Fruit fly (Drosophila melanogaster) whole organism, embryonic: Measurements from ENCODE around the gene CG15602.

Experiments
- Blimp-1 ChIP-seq: fragments of 200-800 bp; sonication (Bioruptor generic); optimal IDR thresholded peaks from 3 replicates; lab custom pipeline; 2018; ENCODE audit warnings: missing biosample characterization, missing genetic modification characterization, mild to moderate bottlenecking, moderate library complexity, missing genetic modification reagents
- Bteb2 ChIP-seq: fragments of 200-800 bp; sonication (Bioruptor generic); optimal IDR thresholded peaks from 2 replicates; lab custom pipeline; 2016; ENCODE audit warnings: missing biosample characterization, missing genetic modification characterization
- CG10321 ChIP-seq: fragments of 200-800 bp; sonication (Bioruptor generic); IDR thresholded peaks from 2 replicates; pipeline ENCODE4 v1.3.6; 2022; ENCODE audit warnings: missing biosample characterization, missing genetic modification characterization
- CG10462 ChIP-seq: fragments of 200-800 bp; sonication (Bioruptor generic); optimal IDR thresholded peaks from 2 replicates; lab custom pipeline; 2016; ENCODE audit warnings: missing biosample characterization, missing genetic modification characterization
- CG11247 ChIP-seq: fragments of 200-800 bp; sonication (Bioruptor generic); IDR thresholded peaks from 2 replicates; pipeline ENCODE4 v1.3.6; 2022; ENCODE audit warnings: missing biosample characterization, missing genetic modification characterization
- CG12155 ChIP-seq: fragments of 200-800 bp; sonication (Bioruptor generic); optimal IDR thresholded peaks from 3 replicates; lab custom pipeline; 2016; ENCODE audit warnings: missing biosample characterization, missing genetic modification characterization
- CG1602 ChIP-seq: fragments of 200-800 bp; sonication (Bioruptor generic); optimal IDR thresholded peaks from 3 replicates; lab custom pipeline; 2016; ENCODE audit warnings: missing biosample characterization, missing genetic modification characterization
- CG2712 ChIP-seq: fragments of 200-800 bp; optimal IDR thresholded peaks from 3 replicates; lab custom pipeline; 2019; ENCODE audit warnings: missing biosample characterization, mild to moderate bottlenecking, missing genetic modification characterization, moderate library complexity
- CG34422 ChIP-seq: fragments of 200-800 bp; sonication (Bioruptor generic); IDR thresholded peaks from 3 replicates; pipeline ENCODE4 v1.3.6; 2022; ENCODE audit warnings: missing biosample characterization, missing genetic modification characterization
- CG42726 ChIP-seq: fragments of 200-800 bp; sonication (Bioruptor generic); IDR thresholded peaks from 2 replicates; pipeline ENCODE4 v1.3.6; 2022; ENCODE audit warnings: missing biosample characterization, missing genetic modification characterization; ENCODE audit not compliant: partially characterized antibody
- CG4282 ChIP-seq: fragments of 200-800 bp; sonication (Bioruptor generic); optimal IDR thresholded peaks from 2 replicates; lab custom pipeline; 2016; ENCODE audit warnings: missing biosample characterization, missing genetic modification characterization
- CG5245 ChIP-seq: fragments of 200-800 bp; sonication (Bioruptor generic); optimal IDR thresholded peaks from 3 replicates; lab custom pipeline; 2016; ENCODE audit warnings: missing biosample characterization, missing genetic modification characterization
- CG6254 ChIP-seq: fragments of 200-800 bp; sonication (Bioruptor generic); optimal IDR thresholded peaks from 3 replicates; lab custom pipeline; 2017; ENCODE audit warnings: mild to moderate bottlenecking, missing biosample characterization, missing genetic modification reagents, missing genetic modification characterization
- CG6683 ChIP-seq: fragments of 200-800 bp; sonication (Bioruptor generic); optimal IDR thresholded peaks from 2 replicates; lab custom pipeline; 2017; ENCODE audit warnings: missing biosample characterization, mild to moderate bottlenecking, missing genetic modification characterization, missing genetic modification reagents
- CG6791 ChIP-seq: fragments of 200-800 bp; sonication (Bioruptor generic); IDR thresholded peaks from 3 replicates; pipeline ENCODE4 v1.3.6; 2022; ENCODE audit warnings: missing biosample characterization, missing genetic modification characterization; ENCODE audit not compliant: partially characterized antibody
- CG7372 ChIP-seq: fragments of 200-800 bp; sonication (Bioruptor generic); IDR thresholded peaks from 2 replicates; pipeline ENCODE4 v1.3.6; 2022; ENCODE audit warnings: missing biosample characterization, missing genetic modification characterization
- CG7963 ChIP-seq: fragments of 200-800 bp; sonication (Bioruptor generic); IDR thresholded peaks from 3 replicates; pipeline ENCODE4 v1.3.6; 2022; ENCODE audit warnings: missing biosample characterization, missing genetic modification characterization; ENCODE audit not compliant: partially characterized antibody
- CG8478 ChIP-seq: fragments of >200 bp; optimal IDR thresholded peaks from 2 replicates; lab custom pipeline; 2018
- CG8924 ChIP-seq: fragments of 200-800 bp; optimal IDR thresholded peaks from 3 replicates; lab custom pipeline; 2019; ENCODE audit warnings: missing biosample characterization, mild to moderate bottlenecking, missing genetic modification characterization, moderate library complexity
- CG9609 ChIP-seq: fragments of 200-800 bp; sonication (Bioruptor generic); optimal IDR thresholded peaks from 3 replicates; lab custom pipeline; 2016; ENCODE audit warnings: missing biosample characterization, missing genetic modification characterization
- CTCF ChIP-seq: fragments of 200-800 bp; sonication (Bioruptor generic); optimal IDR thresholded peaks from 2 replicates; lab custom pipeline; 2017; ENCODE audit warnings: missing biosample characterization, mild to moderate bottlenecking, missing genetic modification characterization, moderate library complexity
- D19B ChIP-seq: fragments of 200-800 bp; sonication (Bioruptor generic); optimal IDR thresholded peaks from 2 replicates; lab custom pipeline; 2017; ENCODE audit warnings: missing biosample characterization, mild to moderate bottlenecking, missing genetic modification characterization
- Doc2 ChIP-seq: fragments of 200-800 bp; sonication (Bioruptor generic); IDR thresholded peaks from 2 replicates; pipeline ENCODE4 v1.3.6; 2022; ENCODE audit warnings: missing biosample characterization, missing genetic modification characterization
- E2f1 ChIP-seq: fragments of 200-800 bp; sonication (Bioruptor generic); IDR thresholded peaks from 2 replicates; pipeline ENCODE4 v1.3.6; 2022; ENCODE audit warnings: missing biosample characterization, missing genetic modification characterization
- Ets97D ChIP-seq: fragments of 200-800 bp; sonication (Bioruptor generic); optimal IDR thresholded peaks from 3 replicates; lab custom pipeline; 2016; ENCODE audit warnings: missing biosample characterization, missing genetic modification characterization
- Fer2 ChIP-seq: fragments of 200-800 bp; sonication (Bioruptor generic); optimal IDR thresholded peaks from 2 replicates; lab custom pipeline; 2018; ENCODE audit warnings: missing biosample characterization, mild to moderate bottlenecking, missing genetic modification characterization, moderate library complexity
- Gsc ChIP-seq: fragments of 200-800 bp; sonication (Bioruptor generic); IDR thresholded peaks from 2 replicates; pipeline ENCODE4 v1.3.6; 2022; ENCODE audit warnings: missing biosample characterization, missing genetic modification characterization
- Hey ChIP-seq: fragments of 200-800 bp; sonication (Bioruptor generic); optimal IDR thresholded peaks from 3 replicates; lab custom pipeline; 2018; ENCODE audit warnings: missing biosample characterization, mild to moderate bottlenecking, missing genetic modification characterization
- Jarid2 ChIP-seq: fragments of 200-800 bp; sonication (Bioruptor generic); optimal IDR thresholded peaks from 3 replicates; lab custom pipeline; 2017; ENCODE audit warnings: mild to moderate bottlenecking, missing biosample characterization, missing genetic modification reagents, missing genetic modification characterization
- Mad ChIP-seq: fragments of 200-800 bp; sonication (Bioruptor generic); optimal IDR thresholded peaks from 2 replicates; lab custom pipeline; 2016; ENCODE audit warnings: missing biosample characterization, missing genetic modification characterization
- Optix ChIP-seq: fragments of 200-800 bp; sonication (Bioruptor generic); IDR thresholded peaks from 3 replicates; pipeline ENCODE4 v1.3.6; 2022; ENCODE audit warnings: missing biosample characterization, missing genetic modification characterization
- Scr ChIP-seq: fragments of 200-800 bp; sonication (Bioruptor generic); IDR thresholded peaks from 2 replicates; pipeline ENCODE4 v1.3.6; 2022; ENCODE audit warnings: missing biosample characterization, missing genetic modification characterization; ENCODE audit not compliant: partially characterized antibody
- Vsx1 ChIP-seq: fragments of 200-800 bp; sonication (Bioruptor generic); optimal IDR thresholded peaks from 2 replicates; lab custom pipeline; 2017; ENCODE audit warnings: missing biosample characterization, mild to moderate bottlenecking, missing genetic modification characterization, missing genetic modification reagents
- al ChIP-seq: fragments of 200-800 bp; sonication (Bioruptor generic); IDR thresholded peaks from 2 replicates; pipeline ENCODE4 v1.3.6; 2022; ENCODE audit warnings: missing biosample characterization, missing genetic modification characterization
- cg ChIP-seq: fragments of 200-800 bp; sonication (Bioruptor generic); optimal IDR thresholded peaks from 3 replicates; lab custom pipeline; 2019; ENCODE audit warnings: missing biosample characterization, mild to moderate bottlenecking, missing genetic modification characterization, moderate library complexity
- cwo ChIP-seq: fragments of 200-800 bp; sonication (Bioruptor generic); optimal IDR thresholded peaks from 3 replicates; lab custom pipeline; 2017; ENCODE audit warnings: missing biosample characterization, missing genetic modification characterization, mild to moderate bottlenecking, moderate library complexity, missing genetic modification reagents
- dan ChIP-seq: fragments of 200-800 bp; sonication (Bioruptor generic); IDR thresholded peaks from 2 replicates; pipeline ENCODE4 v1.3.6; 2022; ENCODE audit warnings: missing biosample characterization, missing genetic modification characterization
- dmrt11E ChIP-seq: fragments of 200-800 bp; sonication (Bioruptor generic); optimal IDR thresholded peaks from 3 replicates; lab custom pipeline; 2018; ENCODE audit warnings: missing biosample characterization, mild to moderate bottlenecking, missing genetic modification characterization, moderate library complexity
- fu2 ChIP-seq: fragments of 200-800 bp; sonication (Bioruptor generic); optimal IDR thresholded peaks from 2 replicates; lab custom pipeline; 2016; ENCODE audit warnings: missing biosample characterization, missing genetic modification characterization
- klu ChIP-seq: fragments of 200-800 bp; sonication (Bioruptor generic); IDR thresholded peaks from 2 replicates; pipeline ENCODE4 v1.3.6; 2022; ENCODE audit warnings: missing biosample characterization, missing genetic modification characterization
- lmd ChIP-seq: fragments of 200-800 bp; sonication (Bioruptor generic); IDR thresholded peaks from 2 replicates; pipeline ENCODE4 v1.3.6; 2022; ENCODE audit warnings: missing biosample characterization, missing genetic modification characterization
- mld ChIP-seq: fragments of 200-800 bp; sonication (Bioruptor generic); IDR thresholded peaks from 3 replicates; pipeline ENCODE4 v1.3.6; 2022; ENCODE audit warnings: missing biosample characterization, missing genetic modification characterization; ENCODE audit not compliant: partially characterized antibody
- p53 ChIP-seq: fragments of 200-800 bp; sonication (Bioruptor generic); optimal IDR thresholded peaks from 2 replicates; lab custom pipeline; 2016; ENCODE audit warnings: missing biosample characterization, missing genetic modification characterization
- repo ChIP-seq: fragments of 200-800 bp; sonication (Bioruptor generic); optimal IDR thresholded peaks from 2 replicates; lab custom pipeline; 2016; ENCODE audit warnings: missing biosample characterization, missing genetic modification characterization
- shn ChIP-seq: fragments of 200-800 bp; sonication (Bioruptor generic); optimal IDR thresholded peaks from 3 replicates; lab custom pipeline; 2016; ENCODE audit warnings: missing biosample characterization, missing genetic modification characterization
- sima ChIP-seq: fragments of 200-800 bp; sonication (Bioruptor generic); optimal IDR thresholded peaks from 2 replicates; lab custom pipeline; 2016; ENCODE audit warnings: missing biosample characterization, missing genetic modification characterization
- sug ChIP-seq: fragments of 200-800 bp; optimal IDR thresholded peaks from 2 replicates; lab custom pipeline; 2019; ENCODE audit warnings: missing biosample characterization, mild to moderate bottlenecking, missing genetic modification characterization, moderate library complexity

CG15602 gene

dm6 chrX:15788235-15789187 is 10.7 kb upstream of the CG15602 start, which contains the start of gene Rhp (continued):
- TF ChIP-seq CG6683 (peak; percentile 23), p53 (GFP tag; lab: Kevin White, UChicago) (no peak), fu2 (no peak), Jarid2 (GFP tag; lab: Kevin White, UChicago) (no peak), klu (no peak), Mad (GFP tag; lab: Kevin White, UChicago) (no peak), CG12155 (GFP tag; lab: Kevin White, UChicago) (no peak), CG11247 (GFP tag; lab: Robert Waterston, UW) (no peak), CG4282 (GFP tag; lab: Kevin White, UChicago) (no peak), Fer2 (peak; percentile 35), Scr (GFP tag; lab: Robert Waterston, UW) (no peak; the same call in 1 of the 2 replicates), Bteb2 (GFP tag; lab: Kevin White, UChicago) (no peak), Blimp-1 (GFP tag; lab: Kevin White, UChicago) (peak; percentile 64), shn (GFP tag; lab: Kevin White, UChicago) (no peak), CG8924 (peak; percentile 33), cwo (GFP tag; lab: Kevin White, UChicago) (no peak), CG9609 (GFP tag; lab: Kevin White, UChicago) (no peak), CG1602 (GFP tag; lab: Kevin White, UChicago) (no peak), Optix (GFP tag; lab: Robert Waterston, UW) (no peak), cg (GFP tag; lab: Kevin White, UChicago) (no peak), D19B (GFP tag; lab: Kevin White, UChicago) (no peak), Doc2 (GFP tag; lab: Robert Waterston, UW) (no peak), CG10321 (GFP tag; lab: Robert Waterston, UW) (no peak), CG6254 (peak; percentile 6), lmd (GFP tag; lab: Robert Waterston, UW) (no peak), CG2712 (tag; lab: Kevin White, UChicago) (peak; percentile 26), Vsx1 (GFP tag; lab: Kevin White, UChicago) (no peak), dan (no peak), E2f1 (GFP tag; lab: Robert Waterston, UW) (no peak; the same call in 1 of the 2 replicates), Ets97D (no peak), Hey (tag; lab: Kevin White, UChicago) (no peak), CG5245 (GFP tag; lab: Kevin White, UChicago) (no peak), al (GFP tag; lab: Robert Waterston, UW) (no peak), sima (GFP tag; lab: Kevin White, UChicago) (no peak), CG34422 (GFP tag; lab: Robert Waterston, UW) (no peak), repo (no peak), mld (no peak), CG7372 (GFP tag; lab: Robert Waterston, UW) (no peak), CG8478 (lab: Kevin White, UChicago) (no peak), dmrt11E (tag; lab: Kevin White, UChicago) (peak; percentile 57), sug (tag; lab: Kevin White, UChicago) (no peak), CG7963 (GFP tag; lab: Robert Waterston, UW) (no peak), CTCF (GFP tag; lab: Kevin White, UChicago) (no peak), CG6791 (GFP tag; lab: Robert Waterston, UW) (peak; percentile 15; the same call in 1 of the 3 replicates), CG42726 (GFP tag; lab: Robert Waterston, UW) (no peak), Gsc (GFP tag; lab: Robert Waterston, UW) (no peak), CG10462 (GFP tag; lab: Kevin White, UChicago) (no peak)
